Worm (Caenorhabditis elegans) whole organism, L4 larva: Measurements from ENCODE around the gene T26H5.11.

Experiments
- Y105C5A.15 ChIP-seq: fragments of 200-800 bp; sonication (Bioruptor generic); IDR thresholded peaks from 2 replicates; pipeline ENCODE4 v1.3.6; 2022; ENCODE audit warnings: missing genetic modification characterization, missing compliant biosample characterization
- ama-1 ChIP-seq: fragments of 150-350 bp; optimal IDR thresholded peaks from 2 replicates; lab custom pipeline; 2014; ENCODE audit warnings: inconsistent platforms, mixed read lengths
- dpl-1 ChIP-seq: fragments of 150-350 bp; optimal IDR thresholded peaks from 2 replicates; lab custom pipeline; 2014; ENCODE audit warnings: missing biosample characterization, missing genetic modification reagents, missing genetic modification characterization
- fos-1 ChIP-seq: fragments of 150-350 bp; optimal IDR thresholded peaks from 2 replicates; lab custom pipeline; 2014; ENCODE audit warnings: missing biosample characterization, missing genetic modification characterization
- lin-13 ChIP-seq: fragments of 150-350 bp; optimal IDR thresholded peaks from 2 replicates; lab custom pipeline; 2014; ENCODE audit warnings: missing biosample characterization, missing genetic modification reagents, missing genetic modification characterization
- lin-38 ChIP-seq: fragments of 200-800 bp; sonication (Bioruptor generic); IDR thresholded peaks from 2 replicates; pipeline ENCODE4 v1.3.6; 2022; ENCODE audit warnings: missing genetic modification reagents, missing genetic modification characterization, missing compliant biosample characterization
- lin-39 ChIP-seq: fragments of 150-350 bp; optimal IDR thresholded peaks from 2 replicates; lab custom pipeline; 2014; ENCODE audit warnings: missing biosample characterization, missing genetic modification reagents, missing genetic modification characterization
- lsy-2 ChIP-seq, 2 experiments: fragments of 150-350 bp in 1 of 2; sonication (generic microtip) in 1 of 2; optimal IDR thresholded peaks; 2 replicates each; lab custom pipeline; 2014 to 2017; ENCODE audit warnings: missing biosample characterization in 2 of 2, missing genetic modification characterization in 2 of 2
- nhr-11 ChIP-seq: fragments of 150-350 bp; optimal IDR thresholded peaks from 2 replicates; lab custom pipeline; 2014; ENCODE audit warnings: missing biosample characterization, missing genetic modification characterization
- nhr-237 ChIP-seq: sonication (generic microtip); optimal IDR thresholded peaks from 2 replicates; lab custom pipeline; 2017; ENCODE audit warnings: missing biosample characterization, missing genetic modification characterization
- nhr-76 ChIP-seq: fragments of 150-350 bp; optimal IDR thresholded peaks from 2 replicates; lab custom pipeline; 2014; ENCODE audit warnings: missing biosample characterization, missing genetic modification characterization
- snpc-4 ChIP-seq: fragments of 150-350 bp; optimal IDR thresholded peaks from 2 replicates; lab custom pipeline; 2014; ENCODE audit warnings: missing biosample characterization, missing genetic modification characterization
- vab-7 ChIP-seq: fragments of 200-800 bp; sonication (Bioruptor generic); IDR thresholded peaks from 2 replicates; pipeline ENCODE4 v1.3.6; 2022; ENCODE audit warnings: missing genetic modification reagents, missing genetic modification characterization, missing compliant biosample characterization
- ztf-7 ChIP-seq: fragments of 150-350 bp; optimal IDR thresholded peaks from 2 replicates; lab custom pipeline; 2014; ENCODE audit warnings: missing biosample characterization, missing genetic modification characterization

- no peak for TF ChIP-seq snpc-4 (tag; lab: Kevin White, UChicago)
- TF ChIP-seq fos-1 (tag; lab: Kevin White, UChicago) = no peak
- no peak for TF ChIP-seq Y105C5A.15 (GFP tag; lab: Robert Waterston, UW)
- no peak for TF ChIP-seq lsy-2 (tag; optimal IDR thresholded peaks at IDR 0.05; lab: Kevin White, UChicago)
- TF ChIP-seq nhr-11 (tag; lab: Kevin White, UChicago) = no peak
- TF ChIP-seq lin-13 = no peak
- no peak for TF ChIP-seq lin-38
- TF ChIP-seq dpl-1 (GFP tag; lab: Kevin White, UChicago) = no peak
- TF ChIP-seq ztf-7 (tag; lab: Kevin White, UChicago) = no peak
- TF ChIP-seq vab-7 = no peak
- no peak for TF ChIP-seq nhr-237 (tag; lab: Kevin White, UChicago)
- TF ChIP-seq ama-1 (lab: Kevin White, UChicago) = no peak
- TF ChIP-seq nhr-76 (tag; lab: Kevin White, UChicago) = no peak
- TF ChIP-seq lin-39 = no peak
Observed at ce11 chrV:15478597-15478996, 34.5 kb upstream of the T26H5.11 start, which contains the start of gene C06B8.2.
